Fruit fly (Drosophila melanogaster): Measurements from ENCODE around the gene Osi11.

DNA sequence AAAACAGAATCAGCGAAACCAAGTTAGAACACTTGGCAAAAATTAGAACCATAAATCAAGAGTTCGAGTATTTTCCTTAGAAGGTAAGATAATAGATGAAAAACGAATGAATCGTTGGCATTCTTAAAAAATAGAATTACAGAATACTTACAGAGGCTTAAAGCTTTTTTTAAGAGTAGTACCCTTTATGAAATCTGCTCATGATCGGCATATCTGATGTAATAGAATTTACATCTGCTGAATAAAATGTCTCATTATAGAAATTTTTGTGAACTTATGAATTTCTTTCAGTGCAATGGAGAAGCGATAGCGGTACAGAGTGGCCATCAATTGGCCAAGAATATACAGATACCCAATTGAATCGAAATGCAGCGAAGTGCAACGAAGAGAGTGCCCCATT is 22.9 kb upstream of the Osi11 start, which contains the start of gene Osi13:
- TF ChIP-seq dl (GFP tag; optimal IDR thresholded peaks at IDR 0.05; ENCODE audit: insufficient read depth in 1 of 2, partially characterized antibody in 2 of 2) = no peak
- no peak for TF ChIP-seq br (GFP tag; optimal IDR thresholded peaks at IDR 0.05)
- TF ChIP-seq CG9705 (GFP tag; optimal IDR thresholded peaks at IDR 0.05) = no peak
- no peak for TF ChIP-seq Dfd (GFP tag; optimal IDR thresholded peaks at IDR 0.05)
- TF ChIP-seq psq (GFP tag; optimal IDR thresholded peaks at IDR 0.05) = no peak
- TF ChIP-seq OdsH (GFP tag; optimal IDR thresholded peaks at IDR 0.05) = no peak
- TF ChIP-seq Hnf4 (GFP tag; optimal IDR thresholded peaks at IDR 0.05) = no peak
- TF ChIP-seq brk (GFP tag; optimal IDR thresholded peaks at IDR 0.05) = no peak
- no peak for TF ChIP-seq ey (GFP tag; optimal IDR thresholded peaks at IDR 0.05)
- TF ChIP-seq Dif (GFP tag; optimal IDR thresholded peaks at IDR 0.05; ENCODE audit: partially characterized antibody) = no peak
- no peak for TF ChIP-seq rgr (GFP tag; optimal IDR thresholded peaks at IDR 0.05)
- TF ChIP-seq CrebA (GFP tag; optimal IDR thresholded peaks at IDR 0.05; ENCODE audit: borderline replicate concordance) = no peak
- no peak for TF ChIP-seq pan (optimal IDR thresholded peaks at IDR 0.05)
- no peak for TF ChIP-seq Rel (GFP tag; optimal IDR thresholded peaks at IDR 0.05)
- no peak for TF ChIP-seq Rel (tag; optimal IDR thresholded peaks at IDR 0.05)

All from whole organism, wandering third instar larva.